Worm (Caenorhabditis elegans): Measurements from ENCODE around the gene ZK1055.4.

DNA sequence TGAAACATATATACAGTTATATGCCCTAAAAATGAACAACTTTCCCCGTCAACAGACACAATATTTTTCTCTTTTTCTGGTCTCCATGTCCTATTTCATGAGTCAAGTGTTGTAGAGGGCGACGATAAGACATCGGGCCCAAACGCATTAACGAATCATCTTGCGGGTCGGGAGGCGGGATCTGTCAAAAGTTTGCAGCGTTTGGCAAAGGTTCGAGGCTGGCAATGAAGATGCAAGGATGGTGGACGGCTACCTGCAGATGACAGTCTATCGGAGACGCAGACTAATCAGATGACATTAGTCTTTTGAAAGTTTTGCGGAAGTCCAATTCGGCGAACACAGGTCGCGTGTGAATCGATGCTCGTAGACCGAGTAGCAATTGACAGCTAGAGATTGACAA is 38.9 kb downstream of the ZK1055.4 start:
- no peak for TF ChIP-seq ceh-34 (tag; optimal IDR thresholded peaks at IDR 0.05)
- no peak for TF ChIP-seq ceh-9 (tag; optimal IDR thresholded peaks at IDR 0.05)
- TF ChIP-seq hlh-30 (tag; optimal IDR thresholded peaks at IDR 0.05; ENCODE audit: insufficient read depth): no peak
- TF ChIP-seq fkh-10 (GFP tag; optimal IDR thresholded peaks at IDR 0.05): no peak
- no peak for TF ChIP-seq C08G9.2 (tag; optimal IDR thresholded peaks at IDR 0.05)
- no peak for TF ChIP-seq dve-1 (tag; optimal IDR thresholded peaks at IDR 0.05)
- TF ChIP-seq ceh-2 (tag; optimal IDR thresholded peaks at IDR 0.05): no peak
- no peak for TF ChIP-seq syd-9 (tag; optimal IDR thresholded peaks at IDR 0.05)
- no peak for TF ChIP-seq hlh-8 (tag; optimal IDR thresholded peaks at IDR 0.05)
- TF ChIP-seq sox-4 (tag; optimal IDR thresholded peaks at IDR 0.05): no peak
- no peak for TF ChIP-seq pha-4 (tag; optimal IDR thresholded peaks at IDR 0.05)
- no peak for TF ChIP-seq zip-5 (tag; optimal IDR thresholded peaks at IDR 0.05)
- TF ChIP-seq ceh-30 (tag; optimal IDR thresholded peaks at IDR 0.05): no peak

Data from whole organism, late embryonic.